Fruit fly (Drosophila melanogaster) whole organism: ENCODE measurements around the gene Tgs1.

Experiments used
- CG8478 ChIP-seq: fragments of >200 bp; optimal IDR thresholded peaks from 2 replicates; lab custom pipeline; 2018; ENCODE audit warnings: inconsistent platforms
- Dll ChIP-seq: fragments of >200 bp; optimal IDR thresholded peaks from 2 replicates; lab custom pipeline; 2017
- EcR ChIP-seq, 2 experiments: fragments of >200 bp; optimal IDR thresholded peaks; 2 replicates each; lab custom pipeline; 2017; ENCODE audit warnings: missing biosample characterization in 2 of 2, missing genetic modification characterization in 2 of 2, missing genetic modification reagents in 2 of 2
- pan ChIP-seq: fragments of >200 bp; optimal IDR thresholded peaks from 2 replicates; lab custom pipeline; 2017
- psq ChIP-seq: fragments of >200 bp; optimal IDR thresholded peaks from 2 replicates; lab custom pipeline; 2017
- usp ChIP-seq: fragments of >200 bp; optimal IDR thresholded peaks from 2 replicates; lab custom pipeline; 2017; ENCODE audit warnings: missing biosample characterization, missing genetic modification characterization, mixed read lengths

Gene Tgs1

dm6 chr3R:18277406-18277805 lies 22.1 kb downstream of the Tgs1 start:
- TF ChIP-seq pan (lab: Kevin White, UChicago): no peak
- TF ChIP-seq usp (GFP tag; lab: Kevin White, UChicago): no peak
- no peak for TF ChIP-seq CG8478 (lab: Kevin White, UChicago)
- TF ChIP-seq EcR (GFP tag; optimal IDR thresholded peaks at IDR 0.05; lab: Kevin White, UChicago): no peak
- TF ChIP-seq Dll: no peak
- no peak for TF ChIP-seq psq (lab: Kevin White, UChicago)

DNA sequence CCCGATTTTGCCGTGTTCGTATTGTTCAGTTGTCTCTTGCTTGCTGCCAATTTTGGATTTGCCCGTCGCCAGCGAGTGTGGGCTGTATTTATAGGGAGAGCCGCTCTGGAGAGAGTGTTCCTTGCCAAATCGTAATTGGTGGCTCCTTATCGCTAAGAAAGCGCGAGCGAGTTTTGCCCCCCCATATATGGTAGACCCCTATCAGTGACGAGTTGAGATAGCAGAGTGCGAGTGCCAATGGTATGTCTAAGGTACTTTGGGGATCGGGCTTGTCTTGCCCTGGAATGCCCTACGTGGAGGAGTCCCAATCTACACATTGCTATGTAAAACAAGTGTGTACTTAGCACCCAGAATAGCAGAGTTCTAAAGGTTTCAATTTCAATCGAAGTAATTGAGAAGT lies 24.2 kb downstream of the Tgs1 start, which contains the start of gene CG7142:
Gene CG7142, minus strand, starts transcription at position 29 of the 400 bp plus-strand sequence.
- TF ChIP-seq psq (lab: Kevin White, UChicago) (no peak), Dll (no peak), EcR (GFP tag; optimal IDR thresholded peaks at IDR 0.05; lab: Kevin White, UChicago) (no peak), pan (lab: Kevin White, UChicago) (no peak), CG8478 (lab: Kevin White, UChicago) (no peak)

DNA sequence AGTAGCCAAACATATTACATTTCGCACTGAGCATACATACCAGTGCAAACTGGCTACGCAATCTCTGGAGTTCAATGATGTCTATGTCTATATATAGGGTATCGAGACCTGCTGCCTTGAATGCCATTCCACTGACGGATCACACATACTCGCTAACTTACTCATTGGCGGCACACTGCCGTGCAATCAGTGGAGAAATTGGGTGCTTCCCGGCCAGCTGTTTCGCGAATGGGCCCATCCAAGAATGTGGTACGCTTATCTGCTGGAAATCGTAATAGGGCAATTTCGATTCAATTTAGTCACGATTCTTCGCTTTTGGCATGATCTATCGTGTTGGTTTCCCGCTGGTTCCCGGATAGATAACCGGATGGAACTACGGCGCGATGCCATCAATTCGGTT lies 24.8 kb downstream of the Tgs1 start:
- TF ChIP-seq EcR (GFP tag; optimal IDR thresholded peaks at IDR 0.05; lab: Kevin White, UChicago) (no peak), psq (lab: Kevin White, UChicago) (no peak), pan (lab: Kevin White, UChicago) (no peak), CG8478 (lab: Kevin White, UChicago) (no peak), Dll (no peak), usp (GFP tag; lab: Kevin White, UChicago) (no peak)

DNA sequence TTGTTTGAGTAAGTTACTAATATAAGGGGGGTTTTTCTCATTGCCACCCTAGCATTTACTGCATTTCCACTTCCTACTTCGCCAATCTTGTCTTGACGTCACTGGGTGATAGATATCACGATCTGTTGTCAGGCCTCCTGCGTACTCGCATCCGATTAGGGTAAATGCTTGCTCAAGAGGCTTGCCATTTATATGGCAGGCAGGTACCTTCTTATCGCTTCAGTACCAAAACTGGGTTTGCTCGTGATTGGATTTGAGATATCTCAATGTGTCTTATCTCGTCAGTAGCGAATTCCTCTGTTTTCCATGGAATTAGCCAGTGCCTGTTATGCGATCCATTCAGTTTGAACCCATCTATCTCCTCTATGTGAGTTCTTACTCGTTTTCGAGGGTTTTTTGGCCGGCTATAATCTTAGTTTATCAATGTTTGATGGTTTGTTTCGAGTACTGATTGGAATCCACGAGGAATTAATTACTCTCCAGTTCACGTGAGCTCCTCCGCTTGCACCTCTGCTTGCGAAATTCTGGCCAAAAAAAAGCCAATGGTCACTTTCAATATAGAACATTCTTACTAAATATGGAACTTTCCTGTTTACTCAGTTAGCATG lies 25.6 kb downstream of the Tgs1 start:
- TF ChIP-seq usp (GFP tag; lab: Kevin White, UChicago) (no peak), psq (lab: Kevin White, UChicago) (no peak), pan (lab: Kevin White, UChicago) (no peak), CG8478 (lab: Kevin White, UChicago) (no peak), EcR (GFP tag; optimal IDR thresholded peaks at IDR 0.05; lab: Kevin White, UChicago) (no peak), Dll (no peak)

dm6 chr3R:18283441-18283840 lies 28.1 kb downstream of the Tgs1 start, which contains the start of the genes CG14312 and CG8064:
CG14312 (minus strand) TSS chr3R:18283528.
CG8064 (plus strand) TSS chr3R:18283660.
- TF ChIP-seq CG8478 (lab: Kevin White, UChicago): no peak
- TF ChIP-seq pan (lab: Kevin White, UChicago): no peak
- TF ChIP-seq EcR (GFP tag; optimal IDR thresholded peaks at IDR 0.05; lab: Kevin White, UChicago): no peak
- no peak for TF ChIP-seq Dll
- TF ChIP-seq usp (GFP tag; lab: Kevin White, UChicago): no peak
- TF ChIP-seq psq (lab: Kevin White, UChicago): no peak

DNA sequence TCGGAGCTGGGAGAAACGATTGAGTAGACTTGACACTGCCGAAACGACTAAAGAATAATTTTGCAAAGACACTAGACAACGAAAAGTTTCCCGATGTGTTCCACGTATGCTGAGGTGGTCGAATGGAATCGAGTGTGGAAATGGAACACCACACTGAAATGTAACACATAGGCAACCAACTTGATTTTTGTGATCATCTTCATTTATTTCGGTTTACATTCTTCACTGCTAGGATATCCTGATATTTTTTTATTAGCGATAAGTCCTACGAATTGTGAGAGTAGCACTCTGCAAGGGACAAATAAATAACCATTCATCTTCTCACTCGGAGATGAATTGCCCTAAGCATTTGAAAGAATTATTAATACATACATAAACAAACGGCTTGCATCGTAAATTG lies 33.3 kb downstream of the Tgs1 start, which contains the start of gene CG7131:
Gene CG7131, minus strand, starts transcription at position 101 of the 400 bp plus-strand sequence.
- no peak for TF ChIP-seq pan (lab: Kevin White, UChicago)

DNA sequence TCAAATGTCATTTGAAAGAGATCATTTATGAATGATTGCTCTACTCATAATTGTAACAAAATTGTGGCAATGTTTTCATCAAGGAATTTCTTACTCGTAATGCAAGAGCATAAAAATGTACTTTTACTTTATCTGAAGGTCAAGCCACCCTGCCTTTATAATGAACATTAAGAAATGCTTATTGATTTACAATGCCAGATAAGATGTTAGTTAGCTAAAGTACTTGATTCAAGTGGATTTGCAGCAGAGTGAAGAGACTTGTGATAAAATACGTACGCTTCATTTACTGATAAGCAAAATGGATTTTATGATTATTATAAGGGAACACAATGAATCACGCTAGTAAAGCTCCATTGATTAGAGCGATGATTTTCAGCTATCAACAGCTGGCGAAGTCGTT lies 36.5 kb downstream of the Tgs1 start:
- TF ChIP-seq EcR (GFP tag; optimal IDR thresholded peaks at IDR 0.05; lab: Kevin White, UChicago): no peak
- no peak for TF ChIP-seq pan (lab: Kevin White, UChicago)
- TF ChIP-seq psq (lab: Kevin White, UChicago): no peak
- no peak for TF ChIP-seq CG8478 (lab: Kevin White, UChicago)
- TF ChIP-seq Dll: no peak
- no peak for TF ChIP-seq usp (GFP tag; lab: Kevin White, UChicago)

DNA sequence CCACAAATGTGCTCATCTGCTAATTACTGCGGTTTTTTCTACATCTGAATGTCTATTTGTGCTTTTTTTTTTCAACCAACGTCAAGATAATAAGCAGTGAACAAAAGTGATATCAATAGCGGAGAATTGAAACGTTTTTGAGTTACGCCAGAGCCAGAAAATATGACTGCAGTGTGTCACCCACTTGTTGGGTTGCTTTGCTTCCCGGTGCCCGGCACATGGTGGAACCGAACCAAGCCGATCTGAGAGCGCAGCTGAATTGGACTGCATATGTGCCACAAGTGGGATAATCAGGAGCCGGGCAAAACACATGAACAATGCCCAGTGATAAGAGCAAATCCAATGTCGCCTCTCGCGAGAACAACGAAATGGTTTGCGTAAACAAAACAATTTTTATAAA lies 37.0 kb downstream of the Tgs1 start:
- TF ChIP-seq CG8478 (lab: Kevin White, UChicago): no peak
- TF ChIP-seq pan (lab: Kevin White, UChicago): no peak
- TF ChIP-seq psq (lab: Kevin White, UChicago): no peak
- no peak for TF ChIP-seq usp (GFP tag; lab: Kevin White, UChicago)
- TF ChIP-seq EcR (GFP tag; optimal IDR thresholded peaks at IDR 0.05; lab: Kevin White, UChicago): no peak
- no peak for TF ChIP-seq Dll

dm6 chr3R:18294488-18294887 lies 39.2 kb downstream of the Tgs1 start:
- TF ChIP-seq CG8478 (lab: Kevin White, UChicago) (no peak), psq (lab: Kevin White, UChicago) (no peak), EcR (GFP tag; optimal IDR thresholded peaks at IDR 0.05; lab: Kevin White, UChicago) (no peak), Dll (no peak), usp (GFP tag; lab: Kevin White, UChicago) (no peak), pan (lab: Kevin White, UChicago) (no peak)

- no peak for TF ChIP-seq pan (lab: Kevin White, UChicago)
- TF ChIP-seq EcR (GFP tag; optimal IDR thresholded peaks at IDR 0.05; lab: Kevin White, UChicago): no peak
- no peak for TF ChIP-seq CG8478 (lab: Kevin White, UChicago)
- no peak for TF ChIP-seq usp (GFP tag; lab: Kevin White, UChicago)
- no peak for TF ChIP-seq psq (lab: Kevin White, UChicago)
- no peak for TF ChIP-seq Dll
Observed at dm6 chr3R:18295262-18295944, 40.1 kb downstream of the Tgs1 start.

- TF ChIP-seq usp (GFP tag; lab: Kevin White, UChicago) (no peak), EcR (GFP tag; optimal IDR thresholded peaks at IDR 0.05; lab: Kevin White, UChicago) (no peak), pan (lab: Kevin White, UChicago) (no peak), psq (lab: Kevin White, UChicago) (no peak), CG8478 (lab: Kevin White, UChicago) (no peak), Dll (no peak)
Observed at dm6 chr3R:18296084-18296483, 40.8 kb downstream of the Tgs1 start.

DNA sequence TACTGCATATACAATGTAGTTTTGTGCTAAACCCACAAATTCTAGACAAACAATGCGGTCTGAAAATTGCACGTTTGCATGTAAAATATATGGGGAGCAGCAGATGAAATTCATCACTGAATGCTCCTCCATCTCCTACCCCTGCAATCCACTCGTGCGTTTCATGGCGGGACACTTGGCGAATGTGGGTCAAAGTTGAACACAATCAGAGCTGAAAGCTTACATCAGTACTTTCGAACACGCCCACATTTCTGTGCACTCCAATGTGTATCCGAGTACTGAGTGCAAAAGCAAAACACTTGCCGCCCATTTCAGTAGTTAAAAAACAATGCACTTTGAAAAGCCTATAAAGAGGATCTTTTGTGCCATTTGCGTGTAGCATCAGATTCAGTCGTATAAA lies 41.4 kb downstream of the Tgs1 start:
- TF ChIP-seq Dll (no peak), pan (lab: Kevin White, UChicago) (no peak), EcR (GFP tag; optimal IDR thresholded peaks at IDR 0.05; lab: Kevin White, UChicago) (no peak), usp (GFP tag; lab: Kevin White, UChicago) (no peak), CG8478 (lab: Kevin White, UChicago) (no peak), psq (lab: Kevin White, UChicago) (no peak)
